Worm (Caenorhabditis elegans): ENCODE data around the gene igeg-2.
A peak's percentile ranks its signal among the peaks of the same experiment; 100 is the strongest.

The igeg-2 gene

DNA sequence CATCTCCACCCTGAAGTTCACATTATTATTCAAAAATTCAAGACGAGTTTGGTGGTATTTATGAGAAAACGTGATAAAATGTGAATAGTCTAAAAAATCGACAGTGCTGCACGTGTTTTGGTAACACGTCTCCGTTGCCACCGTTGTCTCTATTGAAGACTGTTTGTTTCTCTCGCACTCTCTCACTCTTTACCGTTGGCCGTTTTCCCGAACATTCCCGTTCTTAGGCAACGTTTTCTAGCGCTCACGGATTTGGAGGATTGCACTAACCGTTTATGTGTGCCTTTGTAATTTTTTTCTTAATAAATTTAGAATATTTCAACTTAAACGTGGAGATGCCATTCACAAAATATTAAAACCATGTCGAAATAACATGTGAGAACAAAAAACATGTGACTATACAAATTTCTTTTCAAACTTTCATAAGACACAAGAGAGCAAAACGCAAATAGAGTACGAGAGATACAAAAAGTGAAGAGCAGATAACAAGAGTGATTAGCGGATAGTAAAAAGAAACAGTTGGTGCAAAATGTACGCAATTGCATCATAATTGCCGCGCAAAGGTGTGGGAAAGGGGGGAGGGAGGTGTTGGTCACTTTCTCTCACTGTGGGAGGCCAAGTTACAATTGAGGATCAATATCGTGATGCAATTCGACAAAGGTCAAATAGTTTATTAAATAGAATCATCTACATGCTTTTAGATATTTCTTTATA lies 31.4 kb downstream of the igeg-2 start, which contains the start of gene pek-1 (continued):
- peak in 1 of 2 experiments; percentile 46 for TF ChIP-seq lsy-2 (tag; optimal IDR thresholded peaks at IDR 0.05)
- TF ChIP-seq cey-2 (tag; optimal IDR thresholded peaks at IDR 0.05; ENCODE audit: borderline replicate concordance, insufficient read depth): no peak
- no peak for TF ChIP-seq ceh-62 (tag; optimal IDR thresholded peaks at IDR 0.05)
- no peak for TF ChIP-seq zfp-3 (GFP tag; conservative IDR thresholded peaks at IDR 0.05)
- no peak for TF ChIP-seq skn-1 (tag; optimal IDR thresholded peaks at IDR 0.05)
- no peak for TF ChIP-seq ceh-20 (GFP tag; IDR thresholded peaks at IDR 0.05)
- no peak for TF ChIP-seq attf-4 (tag; optimal IDR thresholded peaks at IDR 0.05)
- TF ChIP-seq pqm-1 (tag; optimal IDR thresholded peaks at IDR 0.05): no peak
- TF ChIP-seq pha-4 (GFP tag; IDR thresholded peaks at IDR 0.05): no peak
- no peak for TF ChIP-seq pha-4 (tag; optimal IDR thresholded peaks at IDR 0.05)
- no peak for TF ChIP-seq ZK546.5 (tag; optimal IDR thresholded peaks at IDR 0.05)
- TF ChIP-seq hlh-11 (tag; optimal IDR thresholded peaks at IDR 0.05): peak; percentile 60
- no peak for TF ChIP-seq Y105C5A.15 (GFP tag; IDR thresholded peaks at IDR 0.05)
- no peak for TF ChIP-seq ZK337.2 (GFP tag; IDR thresholded peaks at IDR 0.05)
- TF ChIP-seq T26A8.4 (GFP tag; IDR thresholded peaks at IDR 0.05): no peak
- TF ChIP-seq daf-19 (GFP tag; conservative IDR thresholded peaks at IDR 0.05): no peak
- TF ChIP-seq mdl-1 (tag; optimal IDR thresholded peaks at IDR 0.05): peak; percentile 60 to 94
- no peak for TF ChIP-seq egl-43 (GFP tag; IDR thresholded peaks at IDR 0.05)

DNA sequence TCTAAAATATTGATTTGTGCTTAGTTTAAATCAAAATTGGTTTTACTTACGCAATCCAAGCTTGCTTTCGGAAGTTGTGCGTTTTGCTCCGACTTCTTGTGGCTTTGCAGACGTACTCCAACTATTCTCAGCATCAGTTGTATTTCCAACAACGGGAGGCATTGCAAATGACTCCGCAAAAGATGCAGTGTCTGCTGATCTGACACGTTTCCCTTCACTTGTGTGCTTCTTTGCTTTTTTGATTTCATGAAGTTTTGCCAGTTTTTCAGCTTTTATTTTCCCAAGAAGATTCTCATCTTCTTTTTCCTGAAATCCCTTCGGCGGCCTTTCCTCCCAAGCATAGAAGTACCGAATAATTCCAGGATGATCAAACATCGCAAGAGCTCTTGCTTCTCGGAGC lies 34.8 kb downstream of the igeg-2 start:
- TF ChIP-seq mes-2 (tag; optimal IDR thresholded peaks at IDR 0.05; ENCODE audit: poor library complexity, severe bottlenecking) (no peak), zfp-2 (tag; optimal IDR thresholded peaks at IDR 0.05) (no peak), snpc-4 (tag; optimal IDR thresholded peaks at IDR 0.05) (no peak), aha-1 (tag) (peak; percentile 92), zfp-3 (GFP tag; conservative IDR thresholded peaks at IDR 0.05) (no peak), D1046.2 (GFP tag; IDR thresholded peaks at IDR 0.05) (no peak), ama-1 (optimal IDR thresholded peaks at IDR 0.05) (no peak), unc-62 (GFP tag; optimal IDR thresholded peaks at IDR 0.05 in 1 of 2) (peak in 1 of 2 experiments; percentile 24), unc-62 (tag; optimal IDR thresholded peaks at IDR 0.05) (no peak), hif-1 (tag; optimal IDR thresholded peaks at IDR 0.05) (no peak), madf-9 (GFP tag; conservative IDR thresholded peaks at IDR 0.05) (no peak), dve-1 (tag; optimal IDR thresholded peaks at IDR 0.05; ENCODE audit: insufficient read depth) (no peak), zag-1 (tag; optimal IDR thresholded peaks at IDR 0.05) (no peak), pha-4 (GFP tag; IDR thresholded peaks at IDR 0.05) (no peak), pha-4 (tag; optimal IDR thresholded peaks at IDR 0.05) (no peak), nhr-42 (GFP tag; IDR thresholded peaks at IDR 0.05) (no peak), nhr-41 (GFP tag; IDR thresholded peaks at IDR 0.05) (no peak), nhr-10 (tag; optimal IDR thresholded peaks at IDR 0.05) (no peak), nhr-102 (tag; optimal IDR thresholded peaks at IDR 0.05) (no peak)

DNA sequence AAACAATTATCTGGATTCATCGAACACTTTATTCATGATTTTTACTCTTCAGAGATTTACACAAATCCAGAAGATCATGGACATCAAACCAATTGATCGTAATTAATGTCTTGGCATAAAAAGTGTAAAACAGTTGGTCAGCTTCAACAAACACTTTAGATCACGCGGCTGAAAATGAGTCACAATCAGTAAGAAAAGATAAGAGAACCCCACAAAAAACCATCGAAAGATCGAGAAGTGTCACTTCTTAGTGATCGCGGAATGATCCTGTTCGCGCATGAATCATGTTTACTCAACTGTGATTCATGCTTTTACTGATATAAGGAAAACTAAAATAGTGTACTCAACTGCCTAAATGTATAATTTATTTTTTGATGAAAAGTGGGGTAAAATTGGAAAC lies 37.0 kb downstream of the igeg-2 start:
- no peak for TF ChIP-seq F44E2.7 (GFP tag; IDR thresholded peaks at IDR 0.05)
- TF ChIP-seq dpl-1 (GFP tag; optimal IDR thresholded peaks at IDR 0.05): no peak
- peak; percentile 75 for TF ChIP-seq hlh-30 (tag; optimal IDR thresholded peaks at IDR 0.05; ENCODE audit: insufficient read depth)
- peak in 1 of 2 experiments; percentile 87 for TF ChIP-seq daf-16 (GFP tag; optimal IDR thresholded peaks at IDR 0.05)
- TF ChIP-seq daf-16 (tag; optimal IDR thresholded peaks at IDR 0.05): peak; percentile 64
- TF ChIP-seq nhr-42 (GFP tag; IDR thresholded peaks at IDR 0.05): no peak
- no peak for TF ChIP-seq dmd-9 (GFP tag; IDR thresholded peaks at IDR 0.05)
- TF ChIP-seq sdz-12 (GFP tag; optimal IDR thresholded peaks at IDR 0.05): peak; percentile 29
- TF ChIP-seq arid-1 (GFP tag; conservative IDR thresholded peaks at IDR 0.05): no peak
- no peak for TF ChIP-seq unc-130 (GFP tag; optimal IDR thresholded peaks at IDR 0.05)
- TF ChIP-seq madf-5 (GFP tag; IDR thresholded peaks at IDR 0.05): no peak
- TF ChIP-seq mxl-2 (GFP tag; conservative IDR thresholded peaks at IDR 0.05): no peak
- no peak for TF ChIP-seq vab-7 (GFP tag; IDR thresholded peaks at IDR 0.05)
- TF ChIP-seq Y5F2A.4 (GFP tag; optimal IDR thresholded peaks at IDR 0.05): no peak
- TF ChIP-seq daf-12 (tag; optimal IDR thresholded peaks at IDR 0.05): no peak
- TF ChIP-seq nhr-77 (tag; optimal IDR thresholded peaks at IDR 0.05): peak; percentile 59
- no peak for TF ChIP-seq ztf-7 (tag; optimal IDR thresholded peaks at IDR 0.05)

All from whole organism, L4 larva.